Worm (Caenorhabditis elegans) whole organism, L1 larva: ENCODE data around the gene pqn-83.

Experiments
- C16A3.4 ChIP-seq: fragments of 150-350 bp; optimal IDR thresholded peaks from 2 replicates; lab custom pipeline; 2014; ENCODE audit warnings: missing biosample characterization, missing genetic modification characterization
- C34B4.2 ChIP-seq: sonication (generic microtip); optimal IDR thresholded peaks from 2 replicates; lab custom pipeline; 2017; ENCODE audit warnings: mild to moderate bottlenecking, missing genetic modification characterization, missing compliant biosample characterization
- aly-2 ChIP-seq: fragments of 150-350 bp; optimal IDR thresholded peaks from 2 replicates; lab custom pipeline; 2014; ENCODE audit warnings: missing biosample characterization, missing genetic modification characterization
- ces-1 ChIP-seq: fragments of 150-350 bp; optimal IDR thresholded peaks from 2 replicates; lab custom pipeline; 2014; ENCODE audit warnings: missing biosample characterization, missing genetic modification reagents, missing genetic modification characterization
- elt-3 ChIP-seq, 6 experiments: fragments of 150-350 bp in 1 of 6; sonication (generic microtip); optimal IDR thresholded peaks; 2 replicates each; lab custom pipeline; 2017 to 2018; ENCODE audit warnings: missing biosample characterization in 6 of 6, missing genetic modification characterization in 6 of 6, inconsistent platforms in 1 of 6
- jun-1 ChIP-seq: fragments of 150-350 bp; optimal IDR thresholded peaks from 2 replicates; lab custom pipeline; 2014; ENCODE audit warnings: missing biosample characterization, missing genetic modification reagents, missing genetic modification characterization
- lin-15B ChIP-seq: fragments of 150-350 bp; sonication (generic microtip); optimal IDR thresholded peaks from 3 replicates; lab custom pipeline; 2014; ENCODE audit warnings: missing biosample characterization, missing genetic modification characterization
- mdl-1 ChIP-seq, 2 experiments: fragments of 150-350 bp; optimal IDR thresholded peaks; 2 replicates each; lab custom pipeline; 2014 to 2017; ENCODE audit warnings: missing biosample characterization in 2 of 2, missing genetic modification characterization in 2 of 2, inconsistent platforms in 1 of 2
- nhr-28 ChIP-seq: fragments of 150-350 bp; optimal IDR thresholded peaks from 2 replicates; lab custom pipeline; 2014; ENCODE audit warnings: missing biosample characterization, missing genetic modification characterization
- pqm-1 ChIP-seq: sonication (generic microtip); optimal IDR thresholded peaks from 3 replicates; lab custom pipeline; 2017; ENCODE audit warnings: missing biosample characterization, missing genetic modification characterization
- snpc-4 ChIP-seq: fragments of 150-350 bp; optimal IDR thresholded peaks from 2 replicates; lab custom pipeline; 2014; ENCODE audit warnings: missing biosample characterization, missing genetic modification characterization
- tbx-2 ChIP-seq: sonication (generic microtip); optimal IDR thresholded peaks from 2 replicates; lab custom pipeline; 2016; ENCODE audit warnings: missing genetic modification characterization, missing compliant biosample characterization
- unc-62 ChIP-seq: fragments of 150-350 bp; optimal IDR thresholded peaks from 2 replicates; lab custom pipeline; 2014; ENCODE audit warnings: missing biosample characterization, missing genetic modification reagents, missing genetic modification characterization

DNA sequence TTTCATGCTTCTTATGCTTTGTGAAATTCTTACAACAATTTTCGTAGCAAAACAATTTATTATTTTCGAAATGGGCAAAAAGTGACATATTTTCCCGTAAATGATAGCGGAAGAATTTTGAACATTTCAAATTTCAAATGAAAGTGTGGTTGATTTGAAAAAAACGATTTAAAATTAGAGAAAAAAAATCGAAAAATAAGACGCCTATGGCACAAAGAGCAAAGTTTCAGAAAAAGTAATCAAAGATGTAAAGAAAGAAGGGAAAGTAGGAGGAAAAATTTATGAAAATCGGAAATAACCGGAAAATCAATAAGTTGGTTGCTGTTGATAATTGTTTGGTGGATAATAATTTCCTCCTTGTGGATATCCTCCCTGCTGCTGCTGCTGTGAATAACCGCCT, 11.8 kb downstream of the pqn-83 start:
- TF ChIP-seq C16A3.4 (tag; lab: Kevin White, UChicago) (no peak), snpc-4 (tag; lab: Kevin White, UChicago) (no peak), pqm-1 (tag; lab: Kevin White, UChicago) (no peak), ces-1 (GFP tag; lab: Kevin White, UChicago) (no peak), lin-15B (tag; lab: Kevin White, UChicago) (no peak), tbx-2 (tag; lab: Kevin White, UChicago) (no peak), C34B4.2 (tag; lab: Kevin White, UChicago) (no peak), elt-3 (tag; optimal IDR thresholded peaks at IDR 0.05; lab: Kevin White, UChicago) (no peak), nhr-28 (tag; lab: Kevin White, UChicago) (no peak), mdl-1 (tag; optimal IDR thresholded peaks at IDR 0.05; lab: Kevin White, UChicago) (no peak), aly-2 (tag; lab: Kevin White, UChicago) (no peak), unc-62 (no peak), jun-1 (tag; lab: Kevin White, UChicago) (no peak)
